Fruit fly (Drosophila melanogaster): ENCODE data around the gene Hipk.

Hipk gene

DNA sequence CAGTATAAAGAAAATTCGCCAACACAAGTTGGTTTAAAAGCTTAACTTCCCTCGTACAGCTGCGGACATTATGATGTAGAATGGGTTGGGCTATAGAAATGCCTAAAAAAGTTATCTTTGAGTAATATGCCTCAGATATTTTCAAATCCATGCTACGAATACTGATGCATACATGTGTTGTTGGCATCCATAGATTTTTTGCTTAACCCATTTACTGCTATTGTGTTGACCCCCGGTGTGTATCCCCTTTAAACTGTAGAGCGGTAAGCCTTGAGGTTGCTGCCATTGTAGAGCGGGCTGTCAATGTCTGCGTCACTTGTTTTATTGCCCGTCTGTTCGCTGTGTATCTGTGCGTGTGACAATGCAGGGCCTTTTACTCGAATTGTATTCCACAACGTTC lies 10.1 kb downstream of the Hipk start:
- TF ChIP-seq CTCF (optimal IDR thresholded peaks at IDR 0.05) (no peak), CG8478 (optimal IDR thresholded peaks at IDR 0.05) (no peak)

DNA sequence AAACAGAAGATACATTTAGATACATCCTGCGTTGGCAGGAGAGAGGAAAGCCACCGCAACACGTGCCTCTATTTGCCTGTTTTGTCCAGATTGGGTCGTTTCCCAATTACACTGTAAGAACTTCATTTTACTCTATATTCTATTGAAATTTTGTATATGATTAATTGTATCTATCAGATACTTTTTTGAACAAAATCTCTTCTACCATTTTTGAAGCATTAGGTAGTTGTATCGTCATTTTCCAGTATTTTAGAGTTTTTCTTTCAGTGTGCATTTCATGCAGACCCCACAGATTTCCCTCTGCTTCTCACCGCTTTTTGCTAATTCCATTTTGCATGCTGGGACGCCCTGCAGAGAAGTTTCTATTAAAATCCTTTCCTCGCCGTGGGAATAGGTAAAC lies 11.7 kb downstream of the Hipk start:
- TF ChIP-seq CTCF (optimal IDR thresholded peaks at IDR 0.05) = no peak
- no peak for TF ChIP-seq CG8478 (optimal IDR thresholded peaks at IDR 0.05)

DNA sequence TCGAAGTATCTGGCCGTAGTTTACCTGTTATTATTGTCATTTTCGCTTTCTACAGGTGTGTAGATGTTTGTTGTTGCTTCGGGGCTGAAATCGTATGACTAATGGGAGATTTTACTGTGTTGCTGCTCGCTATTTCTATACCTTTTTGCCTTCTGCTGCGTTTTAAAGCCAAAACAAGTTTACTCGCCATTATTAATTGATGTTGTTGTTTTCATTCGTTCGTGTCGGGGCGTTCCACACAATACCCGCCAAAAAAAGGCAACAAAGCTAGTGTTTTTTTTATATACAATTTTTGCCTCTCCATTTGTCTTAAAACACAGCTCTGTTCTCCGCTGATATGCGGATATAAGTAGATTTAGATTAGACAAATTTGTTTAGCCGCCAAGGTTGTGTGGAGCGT lies 12.5 kb downstream of the Hipk start:
- TF ChIP-seq CTCF (optimal IDR thresholded peaks at IDR 0.05) (no peak), CG8478 (optimal IDR thresholded peaks at IDR 0.05) (no peak)

DNA sequence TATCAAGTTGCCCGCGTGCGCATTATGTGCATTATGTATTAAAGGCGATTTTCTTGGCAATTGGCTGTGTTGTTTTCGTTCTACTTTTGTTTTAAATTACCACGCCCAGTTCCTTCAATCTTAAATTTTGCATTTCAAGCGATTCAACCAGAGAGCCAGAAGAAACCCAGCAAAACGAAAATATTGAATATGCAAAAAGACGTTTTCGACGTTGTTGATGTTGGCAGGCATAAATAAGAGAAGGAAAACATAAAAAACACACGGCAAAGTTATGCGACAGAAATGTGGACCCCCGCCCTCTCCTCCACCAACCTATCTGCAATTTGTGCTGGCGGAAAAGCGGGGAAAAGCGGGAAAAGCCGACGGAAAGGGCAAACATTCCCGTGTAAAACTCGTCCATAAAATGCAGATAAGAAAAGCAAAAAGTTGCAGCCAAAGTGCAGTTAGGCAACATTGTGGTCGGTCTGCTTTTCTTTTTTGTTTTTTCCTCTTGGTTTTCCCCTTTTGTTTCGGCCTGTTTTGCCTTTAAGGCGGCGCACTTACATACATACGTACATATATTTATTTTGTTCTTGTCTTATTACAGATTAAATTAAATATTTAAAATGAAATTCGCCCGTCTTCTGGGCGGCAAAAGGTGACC lies 13.2 kb downstream of the Hipk start:
- no peak for TF ChIP-seq CTCF (optimal IDR thresholded peaks at IDR 0.05)
- TF ChIP-seq CG8478 (optimal IDR thresholded peaks at IDR 0.05) = no peak

DNA sequence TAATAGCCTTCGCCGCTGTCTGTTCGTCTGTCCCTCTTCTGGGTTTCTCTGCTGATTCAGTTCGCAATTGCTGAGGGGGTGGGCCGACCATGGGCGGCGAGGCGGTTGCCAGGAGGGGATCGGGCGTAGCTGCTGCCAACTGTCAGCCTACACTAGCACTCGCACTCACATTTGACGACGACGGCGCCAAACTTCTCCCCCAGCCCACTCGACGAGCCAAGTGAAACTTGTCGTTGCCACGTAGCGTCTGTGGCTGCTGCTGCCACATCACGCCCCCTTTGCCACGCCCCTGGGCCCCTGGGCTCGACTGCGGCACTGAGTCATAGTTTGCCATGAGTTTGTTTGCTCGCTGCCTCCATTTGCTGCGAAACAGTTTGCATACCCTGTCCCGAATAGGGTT lies 14.4 kb downstream of the Hipk start:
- TF ChIP-seq CG8478 (optimal IDR thresholded peaks at IDR 0.05) (no peak), CTCF (optimal IDR thresholded peaks at IDR 0.05) (no peak)

DNA sequence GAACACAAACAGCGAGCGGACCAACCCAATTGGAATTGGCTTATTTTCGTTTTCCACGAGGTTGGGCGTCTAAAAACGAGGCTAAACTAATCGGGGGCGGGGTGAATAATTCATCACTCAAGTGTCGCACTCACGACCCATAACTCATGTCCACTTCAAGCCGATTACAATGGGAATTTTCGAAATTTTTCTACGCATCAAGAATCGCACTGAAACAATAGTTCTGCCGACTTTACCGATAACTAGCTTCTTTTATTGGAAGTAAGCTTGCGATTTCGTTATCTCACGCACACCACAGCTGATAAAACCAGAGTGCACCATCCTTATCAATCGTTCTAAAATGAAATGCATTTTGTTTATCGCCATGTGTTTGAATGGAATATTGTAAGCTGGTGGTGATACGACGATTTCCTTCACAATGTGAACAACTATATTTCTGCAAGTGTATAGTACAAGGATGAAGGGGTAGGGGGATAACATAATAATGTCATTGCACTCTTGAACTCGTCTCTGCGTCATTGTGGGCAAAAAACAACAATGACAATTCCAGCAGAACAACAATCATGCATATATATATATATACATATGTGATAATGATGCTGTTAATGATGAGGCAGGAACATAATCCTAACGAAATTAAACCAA lies 16.7 kb downstream of the Hipk start:
- TF ChIP-seq CG8478 (optimal IDR thresholded peaks at IDR 0.05) (peak; percentile 9), CTCF (optimal IDR thresholded peaks at IDR 0.05) (no peak)

DNA sequence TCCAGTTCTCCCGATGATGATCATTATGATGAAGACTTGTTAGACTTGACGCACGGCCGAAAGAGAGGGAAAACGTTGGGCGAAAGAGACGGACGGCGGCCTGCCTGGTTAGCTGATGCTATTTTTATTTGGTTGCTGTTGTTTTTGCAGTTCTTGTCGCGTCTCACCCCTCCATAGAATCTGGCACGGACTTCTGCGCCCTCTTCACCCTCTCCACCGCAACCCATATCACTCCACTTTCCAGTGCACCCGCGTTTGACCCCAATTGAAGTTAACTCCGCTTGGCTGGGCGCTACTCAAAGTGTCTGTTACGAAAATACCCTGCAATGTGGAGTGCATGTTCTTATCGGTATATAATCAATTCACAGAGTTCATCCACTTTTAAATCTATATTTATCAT lies 18.3 kb downstream of the Hipk start:
- TF ChIP-seq CG8478 (optimal IDR thresholded peaks at IDR 0.05) = no peak
- TF ChIP-seq CTCF (optimal IDR thresholded peaks at IDR 0.05) = no peak

DNA sequence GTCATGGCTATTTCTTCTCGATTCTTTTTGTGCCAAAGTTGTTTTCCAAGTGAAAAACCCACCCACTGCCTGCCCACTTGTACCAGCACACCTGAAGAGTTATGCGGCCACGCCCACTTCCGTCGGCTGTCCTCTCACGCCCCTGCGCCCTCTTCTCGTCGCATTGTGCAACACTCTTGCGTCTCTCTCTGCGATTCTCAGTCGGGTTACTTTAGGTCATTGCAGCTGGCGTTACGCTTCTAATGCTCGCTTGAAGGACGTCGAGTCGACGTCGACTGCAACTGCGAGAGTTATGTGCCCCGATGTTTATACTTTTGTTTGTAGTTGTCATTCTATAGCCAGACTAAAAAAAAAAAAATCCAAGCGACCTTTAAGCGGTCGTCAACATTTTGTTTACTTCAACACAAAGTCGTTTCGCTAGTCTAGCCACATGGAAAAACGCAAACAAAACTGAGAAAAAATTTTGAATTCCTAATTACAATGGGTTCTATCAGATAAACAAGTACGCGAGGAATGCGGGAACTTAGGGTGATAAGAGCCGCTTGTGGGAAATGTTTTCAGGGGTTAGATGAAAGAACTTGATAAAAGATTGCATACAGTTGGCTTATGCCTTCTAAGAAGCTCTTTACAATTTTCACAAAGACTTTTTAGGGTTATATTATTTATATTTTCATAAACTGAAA lies 19.1 kb downstream of the Hipk start:
- no peak for TF ChIP-seq CG8478 (optimal IDR thresholded peaks at IDR 0.05)
- no peak for TF ChIP-seq CTCF (optimal IDR thresholded peaks at IDR 0.05)

DNA sequence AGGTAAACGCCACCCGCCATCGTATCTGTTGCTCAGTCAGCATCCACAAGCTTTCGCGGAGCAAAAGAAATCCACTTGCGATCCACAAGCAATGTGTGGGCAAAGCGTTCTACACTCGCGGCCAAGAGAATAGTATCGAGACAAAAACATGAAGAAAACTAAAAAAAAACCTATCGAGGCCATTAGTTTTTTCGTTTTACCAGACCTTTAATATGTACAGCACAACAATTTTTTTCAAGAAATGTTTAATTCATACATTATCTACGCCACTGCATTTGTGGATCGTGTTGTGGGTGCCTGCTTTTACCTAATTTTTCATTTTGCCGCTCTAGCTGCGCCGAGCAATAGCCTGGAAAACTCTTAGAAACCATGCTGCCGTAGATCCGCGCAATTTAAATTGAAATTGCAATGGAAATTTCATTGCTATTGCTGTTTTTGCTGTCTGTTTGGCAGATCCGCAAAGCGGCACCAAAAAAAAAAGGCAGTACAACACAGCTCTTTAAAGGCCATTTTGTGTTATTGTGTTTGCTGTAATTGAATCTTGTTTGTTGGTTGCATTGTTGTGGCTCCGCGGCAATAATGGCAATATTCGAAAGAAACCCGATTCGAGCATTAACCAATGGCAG lies 20.3 kb downstream of the Hipk start:
- no peak for TF ChIP-seq CG8478 (optimal IDR thresholded peaks at IDR 0.05)
- TF ChIP-seq CTCF (optimal IDR thresholded peaks at IDR 0.05) = no peak

DNA sequence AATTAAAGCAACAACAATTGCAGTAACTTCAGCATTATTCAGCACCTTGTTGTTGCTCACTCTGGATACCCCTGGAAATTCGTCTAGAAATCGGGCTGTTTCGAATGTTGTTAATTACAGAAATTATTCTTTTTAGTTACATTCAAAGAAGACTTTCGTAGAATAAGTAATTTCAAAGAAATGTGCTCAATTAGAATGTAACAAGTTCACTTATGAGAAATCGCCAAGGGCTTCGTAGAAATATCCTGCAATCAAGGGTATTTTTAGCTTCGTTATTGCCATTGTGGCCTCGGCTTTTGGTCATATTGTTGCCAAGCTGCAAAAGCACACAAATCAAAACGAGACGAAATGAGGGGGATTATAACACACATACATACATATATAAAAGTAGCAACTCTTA lies 21.1 kb downstream of the Hipk start:
- TF ChIP-seq CTCF (optimal IDR thresholded peaks at IDR 0.05) (no peak), CG8478 (optimal IDR thresholded peaks at IDR 0.05) (no peak)

DNA sequence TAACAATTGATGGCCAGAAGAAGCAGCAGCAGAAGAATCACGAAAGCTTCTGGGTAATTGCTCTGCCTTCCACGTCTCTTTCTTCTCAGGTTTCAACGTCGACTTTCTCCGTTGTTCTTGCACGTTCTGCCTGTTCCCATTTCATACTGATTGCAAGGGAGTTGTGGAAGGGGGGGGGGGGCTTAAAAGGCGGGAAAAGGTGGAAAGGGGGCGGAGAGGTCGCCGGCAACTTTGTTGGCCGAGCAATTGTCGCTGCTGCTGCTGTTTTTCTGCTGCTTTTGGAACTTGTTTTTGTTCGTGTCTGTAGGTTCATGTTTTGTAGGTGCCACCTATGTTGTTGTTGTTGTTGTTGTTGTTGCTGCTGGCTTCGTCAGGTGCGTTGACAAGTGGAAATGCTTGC lies 22.7 kb downstream of the Hipk start:
- TF ChIP-seq CTCF (optimal IDR thresholded peaks at IDR 0.05) (no peak), CG8478 (optimal IDR thresholded peaks at IDR 0.05) (no peak)

DNA sequence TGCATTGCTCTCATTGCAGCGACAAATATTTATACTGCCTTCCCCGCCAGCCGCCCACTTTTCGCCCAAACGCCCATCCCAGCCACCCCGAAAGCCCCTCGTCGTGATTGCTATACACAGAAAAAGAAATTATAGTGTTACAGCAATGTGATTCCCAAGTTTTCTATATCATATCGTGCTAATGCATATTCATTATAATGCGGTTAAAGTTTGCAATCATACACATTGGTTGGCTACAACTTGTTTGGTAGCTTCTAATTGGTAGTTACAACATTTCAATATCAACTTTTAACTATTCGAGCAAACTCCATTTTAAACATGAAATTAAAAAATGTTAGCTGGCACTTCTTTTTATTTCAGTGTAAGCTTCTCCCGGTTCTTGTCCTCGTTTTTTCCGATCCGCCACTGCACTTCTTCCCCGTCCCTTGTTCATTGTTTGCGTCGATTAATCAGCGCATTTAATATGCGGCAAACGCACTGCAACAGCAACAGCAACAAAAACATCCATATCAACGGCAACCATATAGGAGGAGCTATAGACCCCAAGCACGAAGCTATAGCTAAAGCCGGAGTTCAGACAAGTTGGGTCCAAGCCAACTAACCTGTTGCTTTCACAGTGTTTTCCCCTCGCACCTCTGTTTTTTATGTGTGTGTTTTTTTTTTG lies 23.2 kb downstream of the Hipk start:
- TF ChIP-seq CG8478 (optimal IDR thresholded peaks at IDR 0.05) (no peak), CTCF (optimal IDR thresholded peaks at IDR 0.05) (no peak)

DNA sequence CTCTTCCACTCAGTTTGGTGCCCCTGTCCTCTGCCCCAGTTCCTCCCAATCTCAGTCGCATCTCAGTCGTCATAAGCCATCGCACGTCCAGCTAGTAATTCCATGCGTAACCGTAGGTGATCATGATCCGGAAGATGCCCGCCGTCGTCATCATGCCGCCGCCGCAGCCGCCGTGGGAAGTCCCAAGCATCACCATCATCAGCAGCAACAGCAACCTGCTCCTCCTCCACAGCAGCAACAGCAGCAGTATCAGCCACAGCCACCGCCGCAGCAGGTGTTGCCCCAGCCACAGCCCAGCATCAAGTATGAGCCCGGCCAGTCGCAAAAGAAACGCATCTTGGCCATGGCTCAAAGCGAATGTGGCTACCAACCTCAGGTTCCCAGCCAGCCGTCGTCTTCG lies 30.1 kb downstream of the Hipk start:
- no peak for TF ChIP-seq CG8478 (optimal IDR thresholded peaks at IDR 0.05)

DNA sequence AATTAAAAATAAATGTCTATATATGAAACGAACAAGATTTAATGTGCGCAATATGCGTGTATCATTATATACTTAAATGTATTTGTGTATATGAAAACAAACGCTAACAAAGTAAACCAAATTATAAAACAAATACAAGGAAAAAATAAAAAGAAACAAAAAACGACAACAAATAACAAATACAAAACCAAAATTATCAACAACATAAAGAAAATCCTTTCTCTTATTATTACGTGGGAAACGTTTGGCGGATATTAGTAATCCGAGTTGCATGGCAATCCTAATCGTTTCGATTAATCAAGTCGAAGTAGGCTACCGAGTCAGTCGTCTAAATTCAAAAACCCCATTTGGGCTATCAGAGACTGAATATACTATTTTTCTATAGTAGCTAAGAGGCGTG lies 38.2 kb downstream of the Hipk start, which contains the start of gene Ppm1:
Ppm1 (plus strand) TSS at position 301 of the 400 bp plus-strand sequence.
- TF ChIP-seq CTCF (optimal IDR thresholded peaks at IDR 0.05) (no peak), CG8478 (optimal IDR thresholded peaks at IDR 0.05) (no peak)

DNA sequence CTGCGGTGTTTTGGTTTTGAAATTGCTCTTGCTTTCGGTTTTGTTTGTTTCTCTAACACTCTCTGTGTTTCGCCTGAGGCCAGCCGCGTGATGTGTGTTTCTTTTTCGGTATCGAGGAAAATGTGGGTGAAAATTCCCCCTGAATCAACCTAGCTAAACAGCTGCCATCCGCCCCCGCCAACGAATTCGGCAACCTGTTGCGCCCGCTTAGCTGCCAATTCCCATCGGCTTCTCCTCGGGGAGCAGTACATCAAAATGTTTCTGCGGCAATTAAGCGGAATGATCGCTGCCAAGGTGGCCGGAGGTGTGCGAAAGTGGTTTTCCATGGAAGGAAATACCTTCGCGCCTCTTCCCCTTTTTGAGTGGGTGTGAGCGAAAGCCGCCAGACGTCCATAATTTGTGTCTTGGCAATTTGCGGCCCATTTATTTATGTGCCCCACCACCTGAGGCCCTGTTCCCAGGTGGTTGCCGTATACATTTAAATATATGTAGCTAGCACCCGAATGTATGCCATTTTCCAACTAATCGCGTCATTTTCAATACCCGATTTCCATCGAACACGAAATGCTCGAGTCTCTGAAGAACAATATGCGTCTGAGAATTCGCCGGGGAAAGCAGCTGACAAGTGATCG lies 43.8 kb downstream of the Hipk start:
- TF ChIP-seq CG8478 (optimal IDR thresholded peaks at IDR 0.05) (no peak), CTCF (optimal IDR thresholded peaks at IDR 0.05) (no peak)
